Worm (Caenorhabditis elegans) whole organism, early embryonic: Measurements from ENCODE around the gene R07A4.4.

Experiments
- B0310.2 ChIP-seq: sonication (generic microtip); optimal IDR thresholded peaks from 2 replicates; lab custom pipeline; 2016; ENCODE audit warnings: mild to moderate bottlenecking, missing genetic modification characterization, missing compliant biosample characterization
- aly-1 ChIP-seq: sonication (generic microtip); optimal IDR thresholded peaks from 2 replicates; lab custom pipeline; 2016; ENCODE audit warnings: missing genetic modification characterization, missing compliant biosample characterization
- ama-1 ChIP-seq: fragments of 150-350 bp; optimal IDR thresholded peaks from 2 replicates; lab custom pipeline; 2014
- ceh-36 ChIP-seq: sonication (generic microtip); optimal IDR thresholded peaks from 2 replicates; lab custom pipeline; 2016; ENCODE audit warnings: missing genetic modification characterization, inconsistent platforms, missing compliant biosample characterization
- ets-7 ChIP-seq: sonication (generic microtip); optimal IDR thresholded peaks from 2 replicates; lab custom pipeline; 2016; ENCODE audit warnings: missing genotype, missing genetic modification characterization, missing compliant biosample characterization
- flt-1 ChIP-seq: fragments of 200-800 bp; sonication (Bioruptor generic); IDR thresholded peaks from 2 replicates; pipeline ENCODE4 v1.3.6; 2022; ENCODE audit warnings: missing genetic modification characterization, missing compliant biosample characterization
- hmbx-1 ChIP-seq: sonication (generic microtip); optimal IDR thresholded peaks from 2 replicates; lab custom pipeline; 2016; ENCODE audit warnings: mild to moderate bottlenecking, missing genetic modification characterization, missing compliant biosample characterization
- hmg-4 ChIP-seq: fragments of 200-800 bp; sonication (Bioruptor generic); optimal IDR thresholded peaks from 2 replicates; lab custom pipeline; 2018; ENCODE audit warnings: mild to moderate bottlenecking, missing genetic modification characterization, missing compliant biosample characterization
- hnd-1 ChIP-seq: sonication (generic microtip); optimal IDR thresholded peaks from 2 replicates; lab custom pipeline; 2016; ENCODE audit warnings: missing genetic modification characterization, missing compliant biosample characterization
- sea-1 ChIP-seq: fragments of 200-800 bp; sonication (Bioruptor generic); conservative IDR thresholded peaks from 2 replicates; pipeline ENCODE4 v1.3.6; 2022; ENCODE audit warnings: missing genetic modification characterization, missing compliant biosample characterization
- tra-4 ChIP-seq: sonication (generic microtip); optimal IDR thresholded peaks from 2 replicates; lab custom pipeline; 2017; ENCODE audit warnings: missing genetic modification characterization, missing compliant biosample characterization

DNA sequence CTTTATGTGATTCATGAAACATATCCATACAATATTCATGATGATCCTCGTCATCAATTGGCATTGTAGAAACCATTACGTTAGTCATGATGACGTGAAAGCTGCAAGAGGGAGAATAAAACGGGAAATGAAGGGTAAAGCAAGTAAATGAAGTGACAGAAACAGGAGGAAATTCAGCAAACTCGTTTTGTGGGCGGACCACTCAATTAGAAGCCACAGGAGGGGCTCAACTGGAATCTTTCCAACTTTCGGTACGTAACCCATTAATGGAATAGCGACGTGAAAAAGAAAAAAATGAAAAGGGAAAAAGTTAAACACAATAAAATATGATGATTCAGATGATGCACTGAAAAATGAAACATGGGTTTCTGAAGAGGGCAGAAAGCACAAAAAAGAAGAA, 40.5 kb downstream of the R07A4.4 start, which contains the start of gene T01C1.4:
- TF ChIP-seq ama-1 (lab: Kevin White, UChicago) (no peak), ceh-36 (no peak), ets-7 (tag; lab: Kevin White, UChicago) (no peak), sea-1 (GFP tag; lab: Robert Waterston, UW) (no peak), tra-4 (tag; lab: Kevin White, UChicago) (no peak), B0310.2 (tag; lab: Kevin White, UChicago) (no peak), flt-1 (GFP tag; lab: Robert Waterston, UW) (no peak), hmbx-1 (tag; lab: Kevin White, UChicago) (no peak), hmg-4 (GFP tag; lab: Kevin White, UChicago) (no peak), aly-1 (tag; lab: Kevin White, UChicago) (no peak), hnd-1 (tag; lab: Kevin White, UChicago) (no peak)
